Fruit fly (Drosophila melanogaster) whole organism, embryonic: Measurements from ENCODE around the gene CG5500.

Experiments used
- B-H2 ChIP-seq: fragments of 200-800 bp; sonication (Bioruptor generic); optimal IDR thresholded peaks from 2 replicates; lab custom pipeline; 2018; ENCODE audit warnings: missing biosample characterization, mild to moderate bottlenecking, missing genetic modification characterization
- CG1024 ChIP-seq: fragments of 200-800 bp; sonication (Bioruptor generic); IDR thresholded peaks from 2 replicates; pipeline ENCODE4 v1.3.6; 2022; ENCODE audit warnings: missing biosample characterization, missing genetic modification characterization
- CG11093 ChIP-seq: fragments of 200-800 bp; sonication (Bioruptor generic); IDR thresholded peaks from 3 replicates; pipeline ENCODE4 v1.3.6; 2022; ENCODE audit warnings: missing biosample characterization, missing genetic modification characterization
- CG11247 ChIP-seq: fragments of 200-800 bp; sonication (Bioruptor generic); IDR thresholded peaks from 2 replicates; pipeline ENCODE4 v1.3.6; 2022; ENCODE audit warnings: missing biosample characterization, missing genetic modification characterization
- CG12236 ChIP-seq: fragments of 200-800 bp; sonication (Bioruptor generic); optimal IDR thresholded peaks from 2 replicates; lab custom pipeline; 2016; ENCODE audit warnings: missing biosample characterization, missing genetic modification characterization
- CG12744 ChIP-seq: fragments of 200-800 bp; sonication (Bioruptor generic); optimal IDR thresholded peaks from 2 replicates; lab custom pipeline; 2016; ENCODE audit warnings: missing biosample characterization, missing genetic modification characterization
- CG14965 ChIP-seq: fragments of 200-800 bp; sonication (Bioruptor generic); optimal IDR thresholded peaks from 2 replicates; lab custom pipeline; 2016; ENCODE audit warnings: missing biosample characterization, missing genetic modification characterization, borderline replicate concordance
- CG15011 ChIP-seq: fragments of 200-800 bp; sonication (Bioruptor generic); optimal IDR thresholded peaks from 3 replicates; lab custom pipeline; 2018; ENCODE audit warnings: missing biosample characterization, mild to moderate bottlenecking, missing genetic modification characterization
- CG17186 ChIP-seq: fragments of 200-800 bp; sonication (Bioruptor generic); optimal IDR thresholded peaks from 3 replicates; lab custom pipeline; 2017; ENCODE audit warnings: missing biosample characterization, missing genetic modification reagents, missing genetic modification characterization
- CG1792 ChIP-seq: fragments of 200-800 bp; sonication (Bioruptor generic); optimal IDR thresholded peaks from 2 replicates; lab custom pipeline; 2016; ENCODE audit warnings: missing biosample characterization, missing genetic modification characterization
- CG2129 ChIP-seq: fragments of 200-800 bp; sonication (Bioruptor generic); IDR thresholded peaks from 2 replicates; pipeline ENCODE4 v1.3.6; 2022; ENCODE audit warnings: missing biosample characterization, missing genetic modification characterization; ENCODE audit not compliant: partially characterized antibody
- CG30403 ChIP-seq: fragments of 200-800 bp; sonication (Bioruptor generic); optimal IDR thresholded peaks from 3 replicates; lab custom pipeline; 2016; ENCODE audit warnings: missing biosample characterization, missing genetic modification characterization
- CG33557 ChIP-seq: fragments of 200-800 bp; sonication (Bioruptor generic); optimal IDR thresholded peaks from 2 replicates; lab custom pipeline; 2019; ENCODE audit warnings: missing biosample characterization, mild to moderate bottlenecking, missing genetic modification characterization, moderate library complexity
- CG3407 ChIP-seq: fragments of 200-800 bp; sonication (Bioruptor generic); optimal IDR thresholded peaks from 2 replicates; lab custom pipeline; 2018; ENCODE audit warnings: missing biosample characterization, mild to moderate bottlenecking, missing genetic modification characterization
- CG3726 ChIP-seq: fragments of 200-800 bp; sonication (Bioruptor generic); IDR thresholded peaks from 3 replicates; pipeline ENCODE4, ENCODE4 v1.3.6; 2022; ENCODE audit warnings: missing biosample characterization, missing genetic modification characterization
- CG4730 ChIP-seq: fragments of 200-800 bp; sonication (Bioruptor generic); IDR thresholded peaks from 2 replicates; pipeline ENCODE4 v1.3.6; 2022; ENCODE audit warnings: missing biosample characterization, missing genetic modification characterization
- CG6272 ChIP-seq: fragments of 200-800 bp; sonication (Bioruptor generic); IDR thresholded peaks from 2 replicates; pipeline ENCODE4 v1.3.6; 2022; ENCODE audit warnings: missing biosample characterization, missing genetic modification characterization
- Dad ChIP-seq: fragments of 200-800 bp; sonication (Bioruptor generic); optimal IDR thresholded peaks from 3 replicates; lab custom pipeline; 2016; ENCODE audit warnings: missing biosample characterization, missing genetic modification characterization
- Drgx ChIP-seq: fragments of 200-800 bp; sonication (Bioruptor generic); IDR thresholded peaks from 2 replicates; pipeline ENCODE4 v1.3.6; 2022; ENCODE audit warnings: missing biosample characterization, missing genetic modification characterization
- H15 ChIP-seq: fragments of 200-800 bp; sonication (Bioruptor generic); IDR thresholded peaks from 3 replicates; pipeline ENCODE4 v1.3.6; 2022; ENCODE audit warnings: missing biosample characterization, missing genetic modification characterization
- HLH54F ChIP-seq: fragments of 200-800 bp; sonication (Bioruptor generic); optimal IDR thresholded peaks from 3 replicates; lab custom pipeline; 2016; ENCODE audit warnings: missing biosample characterization, missing genetic modification characterization
- Hmr ChIP-seq: fragments of 200-800 bp; sonication (Bioruptor generic); optimal IDR thresholded peaks from 3 replicates; lab custom pipeline; 2017; ENCODE audit warnings: mild to moderate bottlenecking, missing biosample characterization, missing genetic modification reagents, missing genetic modification characterization
- MESR4 ChIP-seq: fragments of 200-800 bp; sonication (Bioruptor generic); optimal IDR thresholded peaks from 2 replicates; lab custom pipeline; 2018; ENCODE audit warnings: missing biosample characterization, mild to moderate bottlenecking, missing genetic modification characterization, moderate library complexity
- Meics ChIP-seq: fragments of 200-800 bp; sonication (Bioruptor generic); optimal IDR thresholded peaks from 2 replicates; lab custom pipeline; 2017; ENCODE audit warnings: missing biosample characterization, mild to moderate bottlenecking, missing genetic modification characterization
- Mrtf ChIP-seq: fragments of 200-800 bp; sonication (Bioruptor generic); IDR thresholded peaks from 3 replicates; pipeline ENCODE4 v1.3.6; 2022; ENCODE audit warnings: missing biosample characterization, missing genetic modification characterization
- NC2α ChIP-seq: fragments of 200-800 bp; sonication (Bioruptor generic); optimal IDR thresholded peaks from 2 replicates; lab custom pipeline; 2016; ENCODE audit warnings: missing biosample characterization, missing genetic modification characterization
- Optix ChIP-seq: fragments of 200-800 bp; sonication (Bioruptor generic); IDR thresholded peaks from 3 replicates; pipeline ENCODE4 v1.3.6; 2022; ENCODE audit warnings: missing biosample characterization, missing genetic modification characterization
- Sox102F ChIP-seq: fragments of 200-800 bp; sonication (Bioruptor generic); optimal IDR thresholded peaks from 2 replicates; lab custom pipeline; 2018; ENCODE audit warnings: missing biosample characterization, mild to moderate bottlenecking, missing genetic modification characterization, moderate library complexity
- Tbp ChIP-seq: fragments of >200 bp; optimal IDR thresholded peaks from 2 replicates; lab custom pipeline; 2018; ENCODE audit warnings: missing biosample characterization, missing genetic modification characterization
- Trl ChIP-seq, 3 experiments: fragments of >200 bp in 2 of 3; fragments of 200-800 bp in 1 of 3; sonication (Bioruptor generic) in 1 of 3; optimal IDR thresholded peaks; 2 replicates in 1 of 3; 3 replicates in 2 of 3; lab custom pipeline; 2016 to 2017; ENCODE audit warnings: missing biosample characterization in 1 of 3, missing genetic modification characterization in 1 of 3
- ab ChIP-seq: fragments of 200-800 bp; sonication (Bioruptor generic); optimal IDR thresholded peaks from 2 replicates; lab custom pipeline; 2016; ENCODE audit warnings: missing biosample characterization, missing genetic modification characterization
- ap ChIP-seq: fragments of 200-800 bp; sonication (Bioruptor generic); IDR thresholded peaks from 2 replicates; pipeline ENCODE4 v1.3.6; 2022; ENCODE audit warnings: missing biosample characterization, missing genetic modification characterization
- bowl ChIP-seq: fragments of 200-800 bp; sonication (Bioruptor generic); IDR thresholded peaks from 2 replicates; pipeline ENCODE4 v1.3.6; 2022; ENCODE audit warnings: missing biosample characterization, missing genetic modification characterization
- cg ChIP-seq: fragments of 200-800 bp; sonication (Bioruptor generic); optimal IDR thresholded peaks from 3 replicates; lab custom pipeline; 2019; ENCODE audit warnings: missing biosample characterization, mild to moderate bottlenecking, missing genetic modification characterization, moderate library complexity
- corto ChIP-seq: fragments of 200-800 bp; sonication (Bioruptor generic); optimal IDR thresholded peaks from 2 replicates; lab custom pipeline; 2016; ENCODE audit warnings: missing biosample characterization, mild to moderate bottlenecking, missing genetic modification characterization, moderate library complexity
- dmrt11E ChIP-seq: fragments of 200-800 bp; sonication (Bioruptor generic); optimal IDR thresholded peaks from 3 replicates; lab custom pipeline; 2018; ENCODE audit warnings: missing biosample characterization, mild to moderate bottlenecking, missing genetic modification characterization, moderate library complexity
- dmrt99B ChIP-seq: fragments of 200-800 bp; sonication (Bioruptor generic); optimal IDR thresholded peaks from 2 replicates; lab custom pipeline; 2018; ENCODE audit warnings: missing biosample characterization, mild to moderate bottlenecking, missing genetic modification characterization, moderate library complexity
- dysf ChIP-seq: fragments of 200-800 bp; sonication (Bioruptor generic); IDR thresholded peaks from 3 replicates; pipeline ENCODE4 v1.3.6; 2022; ENCODE audit warnings: missing biosample characterization, missing genetic modification characterization
- eve ChIP-seq, 2 experiments: fragments of >200 bp; optimal IDR thresholded peaks; 2 replicates each; lab custom pipeline; 2017; ENCODE audit warnings: missing biosample characterization in 2 of 2, missing genetic modification characterization in 2 of 2
- ewg ChIP-seq: fragments of 200-800 bp; sonication (Bioruptor generic); optimal IDR thresholded peaks from 3 replicates; lab custom pipeline; 2017; ENCODE audit warnings: mild to moderate bottlenecking, missing biosample characterization, missing genetic modification reagents, missing genetic modification characterization
- ftz-f1 ChIP-seq: fragments of 200-800 bp; sonication (Bioruptor generic); optimal IDR thresholded peaks from 2 replicates; lab custom pipeline; 2016; ENCODE audit warnings: missing biosample characterization, missing genetic modification characterization
- her ChIP-seq: fragments of 200-800 bp; sonication (Bioruptor generic); optimal IDR thresholded peaks from 2 replicates; lab custom pipeline; 2016; ENCODE audit warnings: missing biosample characterization, missing genetic modification characterization
- knrl ChIP-seq: fragments of 200-800 bp; sonication (Bioruptor generic); IDR thresholded peaks from 3 replicates; pipeline ENCODE4 v1.3.6; 2022; ENCODE audit warnings: missing biosample characterization, missing genetic modification characterization; ENCODE audit not compliant: partially characterized antibody
- lab ChIP-seq: fragments of 200-800 bp; sonication (Bioruptor generic); optimal IDR thresholded peaks from 3 replicates; lab custom pipeline; 2017; ENCODE audit warnings: missing biosample characterization, missing genetic modification characterization, mild to moderate bottlenecking, moderate library complexity, missing genetic modification reagents
- lmd ChIP-seq: fragments of 200-800 bp; sonication (Bioruptor generic); IDR thresholded peaks from 2 replicates; pipeline ENCODE4 v1.3.6; 2022; ENCODE audit warnings: missing biosample characterization, missing genetic modification characterization
- maf-S ChIP-seq: fragments of 200-800 bp; sonication (Bioruptor generic); optimal IDR thresholded peaks from 2 replicates; lab custom pipeline; 2016; ENCODE audit warnings: missing biosample characterization, missing genetic modification characterization
- pb ChIP-seq: fragments of 200-800 bp; sonication (Bioruptor generic); optimal IDR thresholded peaks from 3 replicates; lab custom pipeline; 2016; ENCODE audit warnings: missing biosample characterization, missing genetic modification characterization
- ro ChIP-seq: fragments of 200-800 bp; sonication (Bioruptor generic); IDR thresholded peaks from 2 replicates; pipeline ENCODE4 v1.3.6; 2022; ENCODE audit warnings: missing biosample characterization, missing genetic modification characterization
- run ChIP-seq: fragments of 200-800 bp; sonication (Bioruptor generic); optimal IDR thresholded peaks from 3 replicates; lab custom pipeline; 2018; ENCODE audit warnings: missing biosample characterization, mild to moderate bottlenecking, missing genetic modification characterization
- tgo ChIP-seq: fragments of 200-800 bp; sonication (Bioruptor generic); IDR thresholded peaks from 3 replicates; pipeline ENCODE4 v1.3.6; 2022; ENCODE audit warnings: missing biosample characterization, missing genetic modification characterization
- tna ChIP-seq: fragments of 200-800 bp; sonication (Bioruptor generic); IDR thresholded peaks from 2 replicates; pipeline ENCODE4 v1.3.6; 2022; ENCODE audit warnings: missing biosample characterization, missing genetic modification characterization; ENCODE audit not compliant: partially characterized antibody
- wdn ChIP-seq: fragments of 200-800 bp; sonication (Bioruptor generic); IDR thresholded peaks from 2 replicates; pipeline ENCODE4 v1.3.6; 2022; ENCODE audit warnings: missing biosample characterization, missing genetic modification characterization

The CG5500 gene

dm6 chr3R:26846446-26846845 is 30.0 kb upstream of the CG5500 start (continued):
- no peak for TF ChIP-seq CG1024
- no peak for TF ChIP-seq CG14965 (GFP tag; lab: Kevin White, UChicago)
- TF ChIP-seq dysf: peak; percentile 26; the same call in 1 of the 3 replicates
- TF ChIP-seq MESR4: no peak
- TF ChIP-seq Optix (GFP tag; lab: Robert Waterston, UW): no peak
- no peak for TF ChIP-seq B-H2
- peak; percentile 4 for TF ChIP-seq Hmr (GFP tag; lab: Kevin White, UChicago)
- no peak for TF ChIP-seq Drgx (GFP tag; lab: Robert Waterston, UW)
- no peak for TF ChIP-seq ap
- TF ChIP-seq Dad: no peak
- no peak for TF ChIP-seq Meics (GFP tag; lab: Kevin White, UChicago)
- TF ChIP-seq CG30403 (GFP tag; lab: Kevin White, UChicago): no peak
- TF ChIP-seq maf-S: no peak
- no peak for TF ChIP-seq CG6272
- TF ChIP-seq bowl (GFP tag; lab: Robert Waterston, UW): no peak
- no peak for TF ChIP-seq CG11093 (GFP tag; lab: Robert Waterston, UW)
- TF ChIP-seq lmd: no peak
- TF ChIP-seq ftz-f1: no peak
- no peak for TF ChIP-seq ewg (GFP tag; lab: Kevin White, UChicago)
- TF ChIP-seq knrl (GFP tag; lab: Robert Waterston, UW): no peak
- no peak for TF ChIP-seq corto (GFP tag; lab: Kevin White, UChicago)
- no peak for TF ChIP-seq CG3407
- peak; percentile 36 for TF ChIP-seq lab (GFP tag; lab: Kevin White, UChicago)
- TF ChIP-seq run (tag; lab: Kevin White, UChicago): no peak
- TF ChIP-seq, all 482 proteins: peak for 10

- TF ChIP-seq Mrtf (GFP tag; lab: Robert Waterston, UW) (0 out of 3 replicates have a peak, but pooled peaks have one; percentile 18), Dad (no peak), wdn (no peak), CG2129 (no peak), CG12744 (GFP tag; lab: Kevin White, UChicago) (no peak), cg (GFP tag; lab: Kevin White, UChicago) (no peak), NC2α (GFP tag; lab: Kevin White, UChicago) (no peak), CG15011 (GFP tag; lab: Kevin White, UChicago) (no peak), Tbp (GFP tag; lab: Kevin White, UChicago) (no peak), MESR4 (no peak), CG4730 (no peak), CG11247 (no peak), tgo (peak; percentile 48; the same call in 1 of the 3 replicates), dmrt11E (no peak), H15 (GFP tag; lab: Robert Waterston, UW) (no peak), CG1792 (GFP tag; lab: Kevin White, UChicago) (no peak), dmrt99B (peak; percentile 38), CG33557 (GFP tag; lab: Kevin White, UChicago) (no peak), CG17186 (no peak), her (peak; percentile 5), HLH54F (peak; percentile 12), Sox102F (GFP tag; lab: Kevin White, UChicago) (peak; percentile 23), pb (GFP tag; lab: Kevin White, UChicago) (no peak), CG3407 (no peak), ro (GFP tag; lab: Robert Waterston, UW) (peak; percentile 58), Trl (optimal IDR thresholded peaks at IDR 0.05; lab: Kevin White, UChicago) (no peak), Trl (GFP tag; optimal IDR thresholded peaks at IDR 0.05; lab: Kevin White, UChicago) (no peak), tna (GFP tag; lab: Robert Waterston, UW) (no peak), CG12236 (GFP tag; lab: Kevin White, UChicago) (no peak), CG3726 (GFP tag; lab: Robert Waterston, UW) (no peak), ab (no peak), eve (GFP tag; optimal IDR thresholded peaks at IDR 0.05; lab: Kevin White, UChicago) (no peak)
Observed at dm6 chr3R:26853699-26854098, 22.7 kb upstream of the CG5500 start.
